Fruit fly (Drosophila melanogaster): ENCODE results near the gene CG32148.

Gene CG32148

DNA sequence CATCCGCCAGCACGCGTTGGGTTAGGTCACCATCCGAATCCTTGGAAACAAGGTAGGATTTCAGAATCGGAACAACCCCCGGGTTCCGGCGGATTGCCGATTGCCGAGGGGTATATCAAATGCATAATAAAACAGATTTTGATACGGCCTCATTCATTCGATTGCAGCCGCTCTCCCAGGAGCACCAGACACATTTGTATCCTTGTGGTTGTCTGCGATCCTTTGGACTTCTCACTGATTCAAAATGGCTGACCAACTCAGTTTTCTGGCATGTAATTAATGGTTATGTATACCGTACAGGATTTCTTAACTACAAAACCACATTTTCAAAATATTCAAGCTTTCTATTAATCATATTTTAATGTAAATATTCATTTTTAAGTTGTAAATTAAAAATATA lies 24.3 kb downstream of the CG32148 start:
- TF ChIP-seq rgr (GFP tag; optimal IDR thresholded peaks at IDR 0.05) (no peak), pan (optimal IDR thresholded peaks at IDR 0.05) (no peak), foxo (GFP tag; optimal IDR thresholded peaks at IDR 0.05) (no peak), dmrt93B (GFP tag; optimal IDR thresholded peaks at IDR 0.05) (no peak), fru (GFP tag; optimal IDR thresholded peaks at IDR 0.05) (no peak), Abd-B (GFP tag; optimal IDR thresholded peaks at IDR 0.05) (no peak), Dif (GFP tag; optimal IDR thresholded peaks at IDR 0.05; ENCODE audit: partially characterized antibody) (no peak)

- TF ChIP-seq Myc (optimal IDR thresholded peaks at IDR 0.05) (peak; percentile 12), N (GFP tag; optimal IDR thresholded peaks at IDR 0.05) (no peak), Rel (GFP tag; optimal IDR thresholded peaks at IDR 0.05) (no peak), Rel (tag; optimal IDR thresholded peaks at IDR 0.05) (no peak)
These were observed 24.8 kb downstream of the CG32148 start for dm6 chr3L:15048091-15048490.

- no peak for TF ChIP-seq dl (GFP tag; optimal IDR thresholded peaks at IDR 0.05; ENCODE audit: insufficient read depth in 1 of 2, partially characterized antibody in 2 of 2)
- no peak for TF ChIP-seq dmrt93B (GFP tag; optimal IDR thresholded peaks at IDR 0.05)
- no peak for TF ChIP-seq brk (GFP tag; optimal IDR thresholded peaks at IDR 0.05)
- TF ChIP-seq lola (GFP tag; optimal IDR thresholded peaks at IDR 0.05): no peak
- TF ChIP-seq fru (GFP tag; optimal IDR thresholded peaks at IDR 0.05): no peak
- TF ChIP-seq Hr78 (GFP tag; optimal IDR thresholded peaks at IDR 0.05): no peak
- TF ChIP-seq Vsx2 (GFP tag; optimal IDR thresholded peaks at IDR 0.05; ENCODE audit: partially characterized antibody): no peak
- TF ChIP-seq GATAd (GFP tag; optimal IDR thresholded peaks at IDR 0.05): no peak
- no peak for TF ChIP-seq sv (GFP tag; optimal IDR thresholded peaks at IDR 0.05)
These were observed 26.1 kb downstream of the CG32148 start, which contains the start of gene CG43678 for dm6 chr3L:15049395-15049794. TSS of gene CG43678 (minus strand) at chr3L:15049495.

DNA sequence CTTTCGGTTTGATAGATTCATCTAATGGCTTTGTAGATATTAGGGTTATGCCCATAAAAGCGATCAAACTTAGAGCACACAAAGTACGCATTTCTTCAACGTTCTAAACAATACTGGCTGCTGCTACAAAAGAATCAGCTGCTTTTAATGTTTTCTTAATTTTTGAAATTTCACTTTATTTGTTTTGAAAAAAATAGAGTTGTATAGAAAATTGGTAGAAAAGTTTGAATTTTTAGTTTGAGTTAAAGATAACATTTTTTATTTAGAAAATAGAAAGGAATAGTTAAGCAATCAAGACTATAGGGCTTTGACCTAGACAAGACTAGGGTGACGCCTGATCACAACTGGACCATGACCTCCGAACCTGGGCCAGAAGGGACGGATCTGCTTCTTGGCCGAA lies 26.8 kb downstream of the CG32148 start, which contains the start of gene CG18581:
Gene CG18581, minus strand, starts transcription at position 101 of the 400 bp plus-strand sequence.
- no peak for TF ChIP-seq sv (GFP tag; optimal IDR thresholded peaks at IDR 0.05)
- TF ChIP-seq fru (GFP tag; optimal IDR thresholded peaks at IDR 0.05): no peak
- TF ChIP-seq tai (GFP tag; optimal IDR thresholded peaks at IDR 0.05): no peak
- TF ChIP-seq psq (GFP tag; optimal IDR thresholded peaks at IDR 0.05): no peak
- no peak for TF ChIP-seq sage (GFP tag; optimal IDR thresholded peaks at IDR 0.05)
- TF ChIP-seq woc (GFP tag; optimal IDR thresholded peaks at IDR 0.05): no peak
- TF ChIP-seq Vsx2 (GFP tag; optimal IDR thresholded peaks at IDR 0.05; ENCODE audit: partially characterized antibody): no peak
- no peak for TF ChIP-seq Rel (GFP tag; optimal IDR thresholded peaks at IDR 0.05)
- TF ChIP-seq Rel (tag; optimal IDR thresholded peaks at IDR 0.05): no peak
- TF ChIP-seq br (GFP tag; optimal IDR thresholded peaks at IDR 0.05): no peak
- TF ChIP-seq Dif (GFP tag; optimal IDR thresholded peaks at IDR 0.05; ENCODE audit: partially characterized antibody): no peak
- no peak for TF ChIP-seq dl (GFP tag; optimal IDR thresholded peaks at IDR 0.05; ENCODE audit: insufficient read depth in 1 of 2, partially characterized antibody in 2 of 2)
- TF ChIP-seq Dfd (GFP tag; optimal IDR thresholded peaks at IDR 0.05): no peak
- TF ChIP-seq OdsH (GFP tag; optimal IDR thresholded peaks at IDR 0.05): no peak
- TF ChIP-seq foxo (GFP tag; optimal IDR thresholded peaks at IDR 0.05): no peak
- TF ChIP-seq Jra (GFP tag; optimal IDR thresholded peaks at IDR 0.05): no peak
- no peak for TF ChIP-seq Sp1 (GFP tag; optimal IDR thresholded peaks at IDR 0.05)
- no peak for TF ChIP-seq CrebA (GFP tag; optimal IDR thresholded peaks at IDR 0.05; ENCODE audit: borderline replicate concordance)
- no peak for TF ChIP-seq dsf (GFP tag; optimal IDR thresholded peaks at IDR 0.05; ENCODE audit: borderline replicate concordance)
- TF ChIP-seq GATAd (GFP tag; optimal IDR thresholded peaks at IDR 0.05): no peak

- TF ChIP-seq fru (GFP tag; optimal IDR thresholded peaks at IDR 0.05) (no peak), h (GFP tag; optimal IDR thresholded peaks at IDR 0.05) (peak; percentile 21), woc (GFP tag; optimal IDR thresholded peaks at IDR 0.05) (no peak), dmrt93B (GFP tag; optimal IDR thresholded peaks at IDR 0.05) (no peak), dl (GFP tag; optimal IDR thresholded peaks at IDR 0.05; ENCODE audit: insufficient read depth in 1 of 2, partially characterized antibody in 2 of 2) (no peak)
These were observed 27.4 kb downstream of the CG32148 start, which contains the start of gene CG12310 for dm6 chr3L:15050706-15051105. TSS of gene CG12310 (minus strand) at chr3L:15050806.

DNA sequence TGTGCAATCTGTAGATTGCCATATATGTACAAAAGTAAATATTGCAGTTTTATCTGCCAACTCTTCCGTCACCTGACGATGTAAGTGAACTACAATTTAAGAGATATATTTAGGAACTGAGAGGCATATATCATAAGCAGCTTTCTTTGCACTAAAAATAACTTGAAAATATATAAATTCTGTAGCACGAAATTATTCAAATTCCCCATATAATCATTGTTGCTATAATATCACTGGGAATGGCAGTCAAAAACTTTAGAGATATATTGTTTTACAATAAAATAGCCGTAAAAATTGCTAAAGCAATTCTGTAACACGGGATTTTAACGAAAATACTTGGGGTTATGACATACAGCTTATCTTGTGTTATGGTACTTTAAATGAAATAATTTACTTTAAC lies 28.0 kb downstream of the CG32148 start, which contains the start of gene CG43679:
Gene CG43679, minus strand, starts transcription at position 101 of the 400 bp plus-strand sequence.
- no peak for TF ChIP-seq br (GFP tag; optimal IDR thresholded peaks at IDR 0.05)
- no peak for TF ChIP-seq brk (GFP tag; optimal IDR thresholded peaks at IDR 0.05)
- TF ChIP-seq fru (GFP tag; optimal IDR thresholded peaks at IDR 0.05): no peak
- no peak for TF ChIP-seq CrebA (GFP tag; optimal IDR thresholded peaks at IDR 0.05; ENCODE audit: borderline replicate concordance)
- TF ChIP-seq Hr78 (GFP tag; optimal IDR thresholded peaks at IDR 0.05): no peak
- TF ChIP-seq N (GFP tag; optimal IDR thresholded peaks at IDR 0.05): no peak
- no peak for TF ChIP-seq foxo (GFP tag; optimal IDR thresholded peaks at IDR 0.05)
- TF ChIP-seq Abd-B (GFP tag; optimal IDR thresholded peaks at IDR 0.05): no peak
- TF ChIP-seq Dif (GFP tag; optimal IDR thresholded peaks at IDR 0.05; ENCODE audit: partially characterized antibody): no peak
- no peak for TF ChIP-seq dl (GFP tag; optimal IDR thresholded peaks at IDR 0.05; ENCODE audit: insufficient read depth in 1 of 2, partially characterized antibody in 2 of 2)
- TF ChIP-seq Rel (GFP tag; optimal IDR thresholded peaks at IDR 0.05): no peak
- no peak for TF ChIP-seq Rel (tag; optimal IDR thresholded peaks at IDR 0.05)
- no peak for TF ChIP-seq jim (GFP tag; optimal IDR thresholded peaks at IDR 0.05)

Measured in whole organism, wandering third instar larva.